Worm (Caenorhabditis elegans): ENCODE results near the gene C46A5.6.

Gene C46A5.6

DNA sequence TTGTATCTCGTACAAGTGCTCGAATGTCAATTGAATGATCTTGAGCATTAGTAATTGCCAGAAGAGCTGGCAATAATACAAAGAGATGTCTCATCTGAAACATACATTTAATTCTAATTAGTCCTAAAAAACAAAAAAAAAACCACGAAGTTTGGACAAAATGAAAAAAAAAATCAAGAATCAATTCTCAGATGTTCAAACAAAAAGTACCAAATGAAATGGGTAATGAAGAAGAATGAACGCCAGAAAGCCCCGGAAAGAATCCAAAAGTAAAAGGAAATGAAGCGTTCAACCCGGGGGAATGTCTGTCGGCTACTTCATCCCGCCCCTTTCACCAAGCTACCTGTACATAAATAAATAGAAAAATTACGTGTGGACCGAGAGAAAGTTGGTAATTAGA lies 45.7 kb downstream of the C46A5.6 start, which contains the start of gene F33D4.6:
Gene F33D4.6 (minus strand): TSS at position 101 of the 400 bp plus-strand sequence.
- no peak for TF ChIP-seq ztf-11 (tag; optimal IDR thresholded peaks at IDR 0.05)
- no peak for TF ChIP-seq ces-1 (GFP tag; optimal IDR thresholded peaks at IDR 0.05)
- TF ChIP-seq nhr-12 (tag; optimal IDR thresholded peaks at IDR 0.05): no peak
- TF ChIP-seq hlh-1 (tag; optimal IDR thresholded peaks at IDR 0.05): no peak
- no peak for TF ChIP-seq lsy-2 (tag; optimal IDR thresholded peaks at IDR 0.05)
- TF ChIP-seq unc-39 (tag; optimal IDR thresholded peaks at IDR 0.05): no peak
- no peak for TF ChIP-seq lin-13 (tag; optimal IDR thresholded peaks at IDR 0.05)
- TF ChIP-seq unc-62 (GFP tag; optimal IDR thresholded peaks at IDR 0.05): no peak
- no peak for TF ChIP-seq lin-32 (GFP tag; optimal IDR thresholded peaks at IDR 0.05)
- TF ChIP-seq snpc-4 (tag; optimal IDR thresholded peaks at IDR 0.05): no peak
- no peak for TF ChIP-seq mep-1 (tag; optimal IDR thresholded peaks at IDR 0.05)
- TF ChIP-seq sptf-1 (tag; optimal IDR thresholded peaks at IDR 0.05): no peak
- no peak for TF ChIP-seq nhr-28 (tag; optimal IDR thresholded peaks at IDR 0.05)
- no peak for TF ChIP-seq zip-8 (tag; optimal IDR thresholded peaks at IDR 0.05)
- no peak for TF ChIP-seq nhr-237 (tag; optimal IDR thresholded peaks at IDR 0.05)
- no peak for TF ChIP-seq flh-1 (GFP tag; optimal IDR thresholded peaks at IDR 0.05)

DNA sequence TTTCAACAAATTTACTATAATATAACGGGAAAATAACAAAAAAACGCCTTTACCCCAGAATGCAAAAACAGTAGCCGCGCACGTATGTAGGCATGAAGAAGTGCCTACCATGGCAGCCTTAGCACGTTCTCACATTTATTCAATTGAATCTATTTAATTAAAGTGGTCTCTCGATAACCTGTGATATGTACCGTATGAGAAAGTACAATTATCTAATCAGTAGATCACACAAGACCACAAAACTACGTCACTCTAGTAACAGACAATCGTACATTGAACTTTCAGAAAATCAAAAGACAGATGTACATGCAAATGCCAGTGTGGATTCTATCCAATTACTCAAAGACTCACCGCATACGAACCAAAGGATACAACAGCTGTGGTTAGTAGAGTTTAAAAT lies 51.4 kb downstream of the C46A5.6 start:
- TF ChIP-seq drap-1 (GFP tag; optimal IDR thresholded peaks at IDR 0.05) (no peak), unc-39 (tag; optimal IDR thresholded peaks at IDR 0.05) (no peak), hlh-1 (tag; optimal IDR thresholded peaks at IDR 0.05) (no peak), ceh-83 (GFP tag; optimal IDR thresholded peaks at IDR 0.05) (no peak), elt-1 (tag; optimal IDR thresholded peaks at IDR 0.05; ENCODE audit: borderline replicate concordance, insufficient read depth) (no peak), ceh-39 (tag; optimal IDR thresholded peaks at IDR 0.05) (no peak), nhr-12 (tag; optimal IDR thresholded peaks at IDR 0.05) (no peak), lin-32 (GFP tag; optimal IDR thresholded peaks at IDR 0.05) (no peak), mls-2 (tag; optimal IDR thresholded peaks at IDR 0.05) (no peak), nhr-28 (tag; optimal IDR thresholded peaks at IDR 0.05) (no peak), sptf-1 (tag; optimal IDR thresholded peaks at IDR 0.05) (no peak), zip-8 (tag; optimal IDR thresholded peaks at IDR 0.05) (no peak), lin-13 (tag; optimal IDR thresholded peaks at IDR 0.05) (no peak), sem-2 (GFP tag; optimal IDR thresholded peaks at IDR 0.05) (no peak), nhr-2 (tag; optimal IDR thresholded peaks at IDR 0.05) (no peak), M03D4.4 (tag; optimal IDR thresholded peaks at IDR 0.05) (no peak)

DNA sequence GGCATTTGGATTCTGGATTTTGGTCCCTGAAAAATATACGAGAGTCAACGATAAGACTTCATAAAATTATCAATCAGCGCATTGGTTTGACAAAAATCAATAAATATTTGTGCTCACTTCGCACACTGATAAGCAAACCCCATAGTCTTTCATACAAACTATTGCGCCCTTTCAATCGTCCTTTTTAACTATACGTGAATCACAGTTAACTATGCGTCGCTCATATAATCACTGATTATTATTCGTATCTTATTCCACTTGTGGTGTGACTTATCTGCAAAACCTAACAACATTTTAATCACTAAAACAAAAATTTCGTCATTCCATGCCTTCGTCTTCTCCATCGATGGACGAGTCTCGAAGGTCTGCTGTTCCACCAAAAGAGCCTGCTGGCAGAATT lies 52.8 kb downstream of the C46A5.6 start, which contains the start of gene nhr-8:
Gene nhr-8 (plus strand): TSS at position 160 of the 400 bp plus-strand sequence.
- TF ChIP-seq ces-1 (GFP tag; optimal IDR thresholded peaks at IDR 0.05) (no peak), nhr-76 (tag; optimal IDR thresholded peaks at IDR 0.05) (no peak), unc-120 (tag; optimal IDR thresholded peaks at IDR 0.05; ENCODE audit: poor library complexity, severe bottlenecking) (no peak), nhr-237 (tag; optimal IDR thresholded peaks at IDR 0.05) (no peak), ceh-39 (tag; optimal IDR thresholded peaks at IDR 0.05) (no peak), lin-13 (tag; optimal IDR thresholded peaks at IDR 0.05) (no peak)
